Worm (Caenorhabditis elegans): ENCODE data around the gene str-226.
"Not testable (repeated sequence)": the region's sequence is repeated elsewhere in the genome, so short reads cannot be mapped to it uniquely, and the experiment has no call there.

DNA sequence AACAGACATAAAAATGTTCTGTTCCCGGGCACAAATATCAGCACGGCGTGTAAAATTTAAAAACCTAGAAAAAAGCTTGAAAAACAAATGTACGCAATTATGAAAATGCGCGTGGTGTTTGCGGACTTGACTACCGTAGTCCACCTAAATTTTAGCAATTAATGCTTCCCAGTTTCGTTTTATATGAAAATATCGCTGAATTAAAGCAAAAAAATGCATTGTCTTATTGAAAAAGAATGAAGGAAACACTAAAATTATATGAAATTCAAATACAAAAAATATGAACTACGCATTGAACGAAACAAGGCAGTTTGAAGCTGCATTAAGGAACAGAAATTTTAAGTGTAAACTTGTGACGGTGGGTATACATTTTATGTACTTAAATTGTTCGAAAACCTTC lies 6.2 kb upstream of the str-226 start, which contains the start of gene ugt-64:
- not testable (repeated sequence) for TF ChIP-seq fkh-10 (GFP tag; optimal IDR thresholded peaks at IDR 0.05); C08G9.2 (tag; optimal IDR thresholded peaks at IDR 0.05); sox-4 (tag; optimal IDR thresholded peaks at IDR 0.05); nhr-11 (tag; optimal IDR thresholded peaks at IDR 0.05); F13H6.1 (tag; optimal IDR thresholded peaks at IDR 0.05); C38D4.7 (GFP tag; optimal IDR thresholded peaks at IDR 0.05); pha-4 (tag; optimal IDR thresholded peaks at IDR 0.05); sox-2 (GFP tag; IDR thresholded peaks at IDR 0.05); ceh-2 (tag; optimal IDR thresholded peaks at IDR 0.05); ttx-3 (tag; optimal IDR thresholded peaks at IDR 0.05); ceh-34 (tag; optimal IDR thresholded peaks at IDR 0.05); zip-5 (tag; optimal IDR thresholded peaks at IDR 0.05); fkh-6 (tag; optimal IDR thresholded peaks at IDR 0.05); ceh-9 (tag; optimal IDR thresholded peaks at IDR 0.05)

Measured in whole organism, late embryonic.